Fruit fly (Drosophila melanogaster) whole organism, embryonic: ENCODE data around the gene CG17855.
A peak's percentile ranks its signal among the peaks of the same experiment; 100 is the strongest.

ENCODE experiments used
- CG10147 ChIP-seq: fragments of 200-800 bp; sonication (Bioruptor generic); optimal IDR thresholded peaks from 2 replicates; lab custom pipeline; 2019; ENCODE audit warnings: missing biosample characterization, mild to moderate bottlenecking, missing genetic modification characterization, moderate library complexity
- CG10274 ChIP-seq: fragments of 200-800 bp; sonication (Bioruptor generic); optimal IDR thresholded peaks from 3 replicates; lab custom pipeline; 2017; ENCODE audit warnings: missing biosample characterization, mild to moderate bottlenecking, missing genetic modification characterization
- CG10543 ChIP-seq: fragments of 200-800 bp; sonication (Bioruptor generic); optimal IDR thresholded peaks from 3 replicates; lab custom pipeline; 2017; ENCODE audit warnings: missing biosample characterization, mild to moderate bottlenecking, missing genetic modification characterization, moderate library complexity
- CG12071 ChIP-seq: fragments of 200-800 bp; sonication (Bioruptor generic); optimal IDR thresholded peaks from 3 replicates; lab custom pipeline; 2018; ENCODE audit warnings: missing biosample characterization, mild to moderate bottlenecking, missing genetic modification characterization
- CG13296 ChIP-seq: fragments of 200-800 bp; sonication (Bioruptor generic); optimal IDR thresholded peaks from 3 replicates; lab custom pipeline; 2018; ENCODE audit warnings: missing biosample characterization, mild to moderate bottlenecking, missing genetic modification characterization
- CG1529 ChIP-seq: fragments of 200-800 bp; sonication (Bioruptor generic); optimal IDR thresholded peaks from 3 replicates; lab custom pipeline; 2018; ENCODE audit warnings: missing biosample characterization, missing genetic modification characterization
- CG1602 ChIP-seq: fragments of 200-800 bp; sonication (Bioruptor generic); optimal IDR thresholded peaks from 3 replicates; lab custom pipeline; 2016; ENCODE audit warnings: missing biosample characterization, missing genetic modification characterization
- CG17829 ChIP-seq: fragments of 200-800 bp; optimal IDR thresholded peaks from 2 replicates; lab custom pipeline; 2019; ENCODE audit warnings: missing biosample characterization, mild to moderate bottlenecking, missing genetic modification characterization, moderate library complexity
- CG2120 ChIP-seq: fragments of 200-800 bp; sonication (Bioruptor generic); optimal IDR thresholded peaks from 3 replicates; lab custom pipeline; 2016; ENCODE audit warnings: missing biosample characterization, missing genetic modification characterization
- CG2199 ChIP-seq: fragments of 200-800 bp; sonication (Bioruptor generic); IDR thresholded peaks from 3 replicates; pipeline ENCODE4 v1.3.6; 2022; ENCODE audit warnings: missing biosample characterization, missing genetic modification characterization
- CG30431 ChIP-seq: fragments of 200-800 bp; sonication (Bioruptor generic); optimal IDR thresholded peaks from 2 replicates; lab custom pipeline; 2017; ENCODE audit warnings: missing biosample characterization, missing genetic modification characterization
- CG31388 ChIP-seq: fragments of 200-800 bp; sonication (Bioruptor generic); optimal IDR thresholded peaks from 2 replicates; lab custom pipeline; 2016; ENCODE audit warnings: missing biosample characterization, missing genetic modification characterization
- CG32532 ChIP-seq: fragments of 200-800 bp; sonication (Bioruptor generic); IDR thresholded peaks from 2 replicates; pipeline ENCODE4 v1.3.6; 2022; ENCODE audit warnings: missing biosample characterization, missing genetic modification characterization
- CG34224 ChIP-seq: fragments of 200-800 bp; sonication (Bioruptor generic); IDR thresholded peaks from 3 replicates; pipeline ENCODE4 v1.3.6; 2022; ENCODE audit warnings: missing biosample characterization, missing genetic modification characterization; ENCODE audit not compliant: partially characterized antibody
- CG4854 ChIP-seq: fragments of 200-800 bp; sonication (Bioruptor generic); optimal IDR thresholded peaks from 2 replicates; lab custom pipeline; 2016; ENCODE audit warnings: missing biosample characterization, missing genetic modification characterization, inconsistent platforms
- CG6272 ChIP-seq: fragments of 200-800 bp; sonication (Bioruptor generic); IDR thresholded peaks from 2 replicates; pipeline ENCODE4 v1.3.6; 2022; ENCODE audit warnings: missing biosample characterization, missing genetic modification characterization
- CG7786 ChIP-seq: fragments of 200-800 bp; sonication (Bioruptor generic); optimal IDR thresholded peaks from 2 replicates; lab custom pipeline; 2016; ENCODE audit warnings: missing biosample characterization, missing genetic modification characterization
- CG8359 ChIP-seq: fragments of 200-800 bp; sonication (Bioruptor generic); optimal IDR thresholded peaks from 2 replicates; lab custom pipeline; 2017; ENCODE audit warnings: missing biosample characterization, mild to moderate bottlenecking, missing genetic modification characterization, borderline replicate concordance
- CG8478 ChIP-seq: fragments of >200 bp; optimal IDR thresholded peaks from 2 replicates; lab custom pipeline; 2018
- CG9609 ChIP-seq: fragments of 200-800 bp; sonication (Bioruptor generic); optimal IDR thresholded peaks from 3 replicates; lab custom pipeline; 2016; ENCODE audit warnings: missing biosample characterization, missing genetic modification characterization
- D19B ChIP-seq: fragments of 200-800 bp; sonication (Bioruptor generic); optimal IDR thresholded peaks from 2 replicates; lab custom pipeline; 2017; ENCODE audit warnings: missing biosample characterization, mild to moderate bottlenecking, missing genetic modification characterization
- Dll ChIP-seq: fragments of 200-800 bp; sonication (Bioruptor generic); IDR thresholded peaks from 4 replicates; pipeline ENCODE4 v1.3.6; 2022; ENCODE audit warnings: missing biosample characterization, missing genetic modification characterization; ENCODE audit not compliant: partially characterized antibody
- Drgx ChIP-seq: fragments of 200-800 bp; sonication (Bioruptor generic); IDR thresholded peaks from 2 replicates; pipeline ENCODE4 v1.3.6; 2022; ENCODE audit warnings: missing biosample characterization, missing genetic modification characterization
- NFAT ChIP-seq: fragments of 200-800 bp; sonication (Bioruptor generic); IDR thresholded peaks from 2 replicates; pipeline ENCODE4 v1.3.6; 2022; ENCODE audit warnings: missing biosample characterization, missing genetic modification characterization
- Pdp1 ChIP-seq, 2 experiments: fragments of 200-800 bp; sonication (Bioruptor generic); optimal IDR thresholded peaks; 3 replicates each; lab custom pipeline; 2016; ENCODE audit warnings: missing biosample characterization in 2 of 2, missing genetic modification characterization in 2 of 2, mild to moderate bottlenecking in 1 of 2, moderate library complexity in 1 of 2
- Sry-δ ChIP-seq: fragments of 200-800 bp; sonication (Bioruptor generic); optimal IDR thresholded peaks from 2 replicates; lab custom pipeline; 2016; ENCODE audit warnings: missing biosample characterization, missing genetic modification characterization
- Trl ChIP-seq, 3 experiments: fragments of >200 bp in 2 of 3; fragments of 200-800 bp in 1 of 3; sonication (Bioruptor generic) in 1 of 3; optimal IDR thresholded peaks; 2 replicates in 1 of 3; 3 replicates in 2 of 3; lab custom pipeline; 2016 to 2017; ENCODE audit warnings: missing biosample characterization in 1 of 3, missing genetic modification characterization in 1 of 3
- ap ChIP-seq: fragments of 200-800 bp; sonication (Bioruptor generic); IDR thresholded peaks from 2 replicates; pipeline ENCODE4 v1.3.6; 2022; ENCODE audit warnings: missing biosample characterization, missing genetic modification characterization
- eve ChIP-seq, 2 experiments: fragments of >200 bp; optimal IDR thresholded peaks; 2 replicates each; lab custom pipeline; 2017; ENCODE audit warnings: missing biosample characterization in 2 of 2, missing genetic modification characterization in 2 of 2
- hth ChIP-seq: fragments of >200 bp; optimal IDR thresholded peaks from 2 replicates; lab custom pipeline; 2017; ENCODE audit warnings: inconsistent platforms
- kah ChIP-seq: fragments of 200-800 bp; sonication (Bioruptor generic); optimal IDR thresholded peaks from 2 replicates; lab custom pipeline; 2018; ENCODE audit warnings: missing biosample characterization, mild to moderate bottlenecking, missing genetic modification characterization
- ken ChIP-seq: fragments of 200-800 bp; sonication (Bioruptor generic); IDR thresholded peaks from 3 replicates; pipeline ENCODE4 v1.3.6; 2022; ENCODE audit warnings: missing biosample characterization, missing genetic modification characterization
- lab ChIP-seq: fragments of 200-800 bp; sonication (Bioruptor generic); optimal IDR thresholded peaks from 3 replicates; lab custom pipeline; 2017; ENCODE audit warnings: missing biosample characterization, missing genetic modification characterization, mild to moderate bottlenecking, moderate library complexity, missing genetic modification reagents
- lov ChIP-seq, 2 experiments: fragments of 200-800 bp in 1 of 2; fragments of >200 bp in 1 of 2; sonication (Bioruptor generic) in 1 of 2; IDR thresholded peaks in 1 of 2; optimal IDR thresholded peaks in 1 of 2; 2 replicates in 1 of 2; 3 replicates in 1 of 2; pipeline versions ENCODE4 v1.3.6 to Lab custom; 2017 to 2022; ENCODE audit warnings: missing biosample characterization in 1 of 2, missing genetic modification characterization in 1 of 2
- nom ChIP-seq: fragments of 200-800 bp; sonication (Bioruptor generic); optimal IDR thresholded peaks from 2 replicates; lab custom pipeline; 2017; ENCODE audit warnings: missing biosample characterization, missing genetic modification characterization, mild to moderate bottlenecking, moderate library complexity, missing genetic modification reagents
- p53 ChIP-seq: fragments of 200-800 bp; sonication (Bioruptor generic); optimal IDR thresholded peaks from 2 replicates; lab custom pipeline; 2016; ENCODE audit warnings: missing biosample characterization, missing genetic modification characterization
- peb ChIP-seq: fragments of 200-800 bp; sonication (Bioruptor generic); IDR thresholded peaks from 2 replicates; pipeline ENCODE4 v1.3.6; 2022; ENCODE audit warnings: missing biosample characterization, missing genetic modification characterization
- salm ChIP-seq: fragments of 200-800 bp; sonication (Bioruptor generic); optimal IDR thresholded peaks from 2 replicates; lab custom pipeline; 2018; ENCODE audit warnings: missing biosample characterization, mild to moderate bottlenecking, missing genetic modification characterization
- sd ChIP-seq: fragments of 200-800 bp; sonication (Bioruptor generic); optimal IDR thresholded peaks from 3 replicates; lab custom pipeline; 2018; ENCODE audit warnings: missing biosample characterization, mild to moderate bottlenecking, missing genetic modification characterization, moderate library complexity
- sens ChIP-seq: fragments of 200-800 bp; sonication (Bioruptor generic); peaks from one replicate; lab custom pipeline; 2016; ENCODE audit warnings: missing biosample characterization, missing genetic modification characterization
- sim ChIP-seq: fragments of 200-800 bp; sonication (Bioruptor generic); IDR thresholded peaks from 2 replicates; pipeline ENCODE4 v1.3.6; 2022; ENCODE audit warnings: missing biosample characterization, missing genetic modification characterization
- sr ChIP-seq: fragments of 200-800 bp; sonication (Bioruptor generic); IDR thresholded peaks from 3 replicates; pipeline ENCODE4 v1.3.6; 2022; ENCODE audit warnings: missing biosample characterization, missing genetic modification characterization
- zfh2 ChIP-seq: fragments of 200-800 bp; sonication (Bioruptor generic); optimal IDR thresholded peaks from 2 replicates; lab custom pipeline; 2016; ENCODE audit warnings: missing biosample characterization, missing genetic modification characterization

Gene CG17855

dm6 chr2L:9545511-9545910 is 5.2 kb downstream of the CG17855 start, which contains the start of gene CG13114:
TSS of gene CG13114 (plus strand) at chr2L:9545811.
- no peak for TF ChIP-seq peb
- no peak for TF ChIP-seq Sry-δ
- TF ChIP-seq CG1529, result no peak

dm6 chr2L:9550880-9551279 is 10.6 kb downstream of the CG17855 start:
- TF ChIP-seq lov (optimal IDR thresholded peaks at IDR 0.05; lab: Kevin White, UChicago), result no peak
- TF ChIP-seq lov (GFP tag; IDR thresholded peaks at IDR 0.05; lab: Robert Waterston, UW), result no peak
- TF ChIP-seq sens, result no peak
- no peak for TF ChIP-seq Dll
- no peak for TF ChIP-seq hth
- no peak for TF ChIP-seq sr (GFP tag; lab: Robert Waterston, UW)
- no peak for TF ChIP-seq ap (GFP tag; lab: Robert Waterston, UW)
- no peak for TF ChIP-seq CG13296 (GFP tag; lab: Kevin White, UChicago)
- TF ChIP-seq CG2199 (GFP tag; lab: Robert Waterston, UW), result no peak
- no peak for TF ChIP-seq CG10274 (GFP tag; lab: Kevin White, UChicago)
- TF ChIP-seq Trl (optimal IDR thresholded peaks at IDR 0.05; lab: Kevin White, UChicago), result peak; percentile 6 to 15
- TF ChIP-seq Trl (GFP tag; optimal IDR thresholded peaks at IDR 0.05; lab: Kevin White, UChicago), result no peak
- TF ChIP-seq sim (GFP tag; lab: Robert Waterston, UW), result no peak
- TF ChIP-seq CG2120 (GFP tag; lab: Kevin White, UChicago), result no peak
- TF ChIP-seq NFAT, result no peak
- no peak for TF ChIP-seq CG7786 (GFP tag; lab: Kevin White, UChicago)
- no peak for TF ChIP-seq CG1529
- peak; percentile 43 for TF ChIP-seq sd (tag; lab: Kevin White, UChicago)
- no peak for TF ChIP-seq CG30431 (GFP tag; lab: Kevin White, UChicago)
- TF ChIP-seq CG12071 (GFP tag; lab: Kevin White, UChicago), result no peak
- no peak for TF ChIP-seq CG1602 (GFP tag; lab: Kevin White, UChicago)
- no peak for TF ChIP-seq zfh2 (GFP tag; lab: Kevin White, UChicago)
- no peak for TF ChIP-seq ken (GFP tag; lab: Robert Waterston, UW)
- no peak for TF ChIP-seq nom (GFP tag; lab: Kevin White, UChicago)
- TF ChIP-seq eve (GFP tag; optimal IDR thresholded peaks at IDR 0.05; lab: Kevin White, UChicago), result no peak
- TF ChIP-seq CG34224 (GFP tag; lab: Robert Waterston, UW), result no peak
- peak; percentile 95 for TF ChIP-seq kah (GFP tag; lab: Kevin White, UChicago)
- TF ChIP-seq D19B, result no peak
- no peak for TF ChIP-seq CG8359 (GFP tag; lab: Kevin White, UChicago)
- no peak for TF ChIP-seq lab
- TF ChIP-seq CG17829 (tag; lab: Kevin White, UChicago), result no peak
- TF ChIP-seq CG32532 (GFP tag; lab: Robert Waterston, UW), result no peak
- TF ChIP-seq CG10147 (GFP tag; lab: Kevin White, UChicago), result no peak
- no peak for TF ChIP-seq salm (tag; lab: Kevin White, UChicago)
- peak; percentile 29 for TF ChIP-seq CG10543 (GFP tag; lab: Kevin White, UChicago)
- TF ChIP-seq CG9609 (GFP tag; lab: Kevin White, UChicago), result no peak
- no peak for TF ChIP-seq CG4854 (GFP tag; lab: Kevin White, UChicago)
- TF ChIP-seq p53 (GFP tag; lab: Kevin White, UChicago), result no peak
- no peak for TF ChIP-seq Pdp1 (GFP tag; optimal IDR thresholded peaks at IDR 0.05; lab: Kevin White, UChicago)
- TF ChIP-seq CG31388 (GFP tag; lab: Kevin White, UChicago), result no peak
- peak; percentile 60 for TF ChIP-seq Drgx (GFP tag; lab: Robert Waterston, UW)
- TF ChIP-seq CG6272 (GFP tag; lab: Robert Waterston, UW), result no peak
- no peak for TF ChIP-seq CG8478
- TF ChIP-seq, all 482 proteins: peak for 5
